Worm (Caenorhabditis elegans) whole organism, L4/young adult: ENCODE results near the gene ZK809.1.

Experiments
- W03F9.2 ChIP-seq: fragments of 150-350 bp; optimal IDR thresholded peaks from 2 replicates; lab custom pipeline; 2014; ENCODE audit warnings: missing biosample characterization, missing genetic modification characterization
- dao-5 ChIP-seq: sonication (generic microtip); optimal IDR thresholded peaks from 2 replicates; lab custom pipeline; 2016; ENCODE audit warnings: missing genotype, missing genetic modification characterization, moderate library complexity, missing compliant biosample characterization
- him-1 ChIP-seq: sonication (generic microtip); optimal IDR thresholded peaks from 2 replicates; lab custom pipeline; 2016; ENCODE audit warnings: missing genotype, missing genetic modification reagents, missing genetic modification characterization, missing compliant biosample characterization

ce11 chrIV:11635437-11636408 is 6.2 kb upstream of the ZK809.1 start, which contains the start of gene mars-1:
- TF ChIP-seq W03F9.2 (tag; lab: Kevin White, UChicago) (peak; percentile 66), dao-5 (no peak), him-1 (tag; lab: Kevin White, UChicago) (no peak)
